Worm (Caenorhabditis elegans): Measurements from ENCODE around the gene ZK892.5.

The ZK892.5 gene

DNA sequence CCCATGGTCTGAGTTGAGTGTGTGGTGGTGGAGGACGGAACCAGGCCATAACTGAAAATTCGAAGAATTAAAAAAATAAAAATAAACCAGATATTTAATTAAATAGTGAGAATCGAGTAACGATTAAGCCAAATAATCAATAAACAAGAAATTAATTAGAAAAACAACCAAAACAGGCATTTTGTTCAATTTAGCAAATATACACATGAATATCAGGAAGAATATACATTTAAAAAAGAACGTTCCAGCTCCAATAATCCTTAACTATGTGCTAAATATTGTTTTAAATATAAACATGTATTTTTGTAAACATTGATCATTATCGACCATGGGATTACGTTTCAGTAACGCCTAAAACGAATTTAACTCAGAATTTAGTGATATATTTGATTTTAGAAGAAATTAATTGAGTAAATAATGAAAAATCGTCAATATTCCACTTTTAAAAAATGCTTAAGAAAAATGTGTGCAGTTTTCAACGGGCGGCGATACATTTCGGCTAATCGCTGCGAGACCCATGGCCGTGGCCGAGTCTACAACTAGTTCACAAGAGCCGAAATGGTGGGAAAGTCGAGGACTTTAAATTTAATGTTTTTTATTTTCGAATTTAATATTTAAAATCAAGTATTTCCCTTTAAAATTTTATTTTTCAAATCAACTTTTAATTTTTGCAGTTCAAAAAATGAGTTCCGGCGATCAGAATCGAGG, 39.9 kb upstream of the ZK892.5 start, which contains the start of the genes R53.4 and psf-1 (continued):
- TF ChIP-seq snpc-1.3 (tag; optimal IDR thresholded peaks at IDR 0.05; ENCODE audit: insufficient read depth) = peak; percentile 41
- no peak for TF ChIP-seq F57C9.4 (tag; optimal IDR thresholded peaks at IDR 0.05)
- TF ChIP-seq hrde-1 (tag; optimal IDR thresholded peaks at IDR 0.05; ENCODE audit: borderline replicate concordance) = no peak
- no peak for TF ChIP-seq ama-1 (optimal IDR thresholded peaks at IDR 0.05)
- TF ChIP-seq ama-1 (GFP tag; optimal IDR thresholded peaks at IDR 0.05) = no peak
- no peak for TF ChIP-seq B0261.1 (tag; optimal IDR thresholded peaks at IDR 0.05)
- TF ChIP-seq K11D2.4 (GFP tag; IDR thresholded peaks at IDR 0.05) = no peak
- no peak for TF ChIP-seq unc-62 (GFP tag; optimal IDR thresholded peaks at IDR 0.05)
- TF ChIP-seq lag-1 (GFP tag; IDR thresholded peaks at IDR 0.05) = no peak
- no peak for TF ChIP-seq dpff-1 (tag; optimal IDR thresholded peaks at IDR 0.05)
- TF ChIP-seq unc-130 (GFP tag; optimal IDR thresholded peaks at IDR 0.05) = peak; percentile 52
- no peak for TF ChIP-seq hsf-1 (GFP tag; IDR thresholded peaks at IDR 0.05)
- 0 out of 2 replicates have a peak, but pooled peaks have one; percentile 15 for TF ChIP-seq egl-44 (GFP tag; IDR thresholded peaks at IDR 0.05)
- TF ChIP-seq dox-1 (GFP tag; IDR thresholded peaks at IDR 0.05) = peak; percentile 77
- no peak for TF ChIP-seq ztf-26 (tag; optimal IDR thresholded peaks at IDR 0.05)
- TF ChIP-seq chd-7 (tag; optimal IDR thresholded peaks at IDR 0.05) = no peak
- TF ChIP-seq sea-2 (GFP tag; IDR thresholded peaks at IDR 0.05) = no peak
- TF ChIP-seq ztf-22 (GFP tag; optimal IDR thresholded peaks at IDR 0.05) = no peak
- no peak for TF ChIP-seq F55B11.4 (tag; optimal IDR thresholded peaks at IDR 0.05; ENCODE audit: borderline replicate concordance, insufficient read depth)
- TF ChIP-seq athp-1 (tag; optimal IDR thresholded peaks at IDR 0.05) = no peak
- TF ChIP-seq xnd-1 (tag; optimal IDR thresholded peaks at IDR 0.05) = no peak
- peak; percentile 46 for TF ChIP-seq efl-1 (GFP tag; optimal IDR thresholded peaks at IDR 0.05)
- TF ChIP-seq snpc-4 (GFP tag; optimal IDR thresholded peaks at IDR 0.05) = no peak
- peak in 2 of 4 experiments; percentile 10 to 31 for TF ChIP-seq snpc-4 (tag; optimal IDR thresholded peaks at IDR 0.05)
- no peak for TF ChIP-seq hlh-26 (GFP tag; conservative IDR thresholded peaks at IDR 0.05)
- TF ChIP-seq nhr-27 (tag; optimal IDR thresholded peaks at IDR 0.05) = no peak
- no peak for TF ChIP-seq tbx-9 (tag; optimal IDR thresholded peaks at IDR 0.05; ENCODE audit: borderline replicate concordance)
- no peak for TF ChIP-seq sdz-38 (tag; optimal IDR thresholded peaks at IDR 0.05)
- TF ChIP-seq B0035.1 (tag; optimal IDR thresholded peaks at IDR 0.05) = no peak
- no peak for TF ChIP-seq mxl-1 (tag; optimal IDR thresholded peaks at IDR 0.05)
- TF ChIP-seq rcor-1 (GFP tag; IDR thresholded peaks at IDR 0.05) = no peak
- TF ChIP-seq Y79H2A.3 (GFP tag; conservative IDR thresholded peaks at IDR 0.05) = no peak
- peak; percentile 20 for TF ChIP-seq nhr-80 (tag; optimal IDR thresholded peaks at IDR 0.05)
- TF ChIP-seq bed-2 (GFP tag; IDR thresholded peaks at IDR 0.05) = no peak
- TF ChIP-seq ceh-58 (GFP tag; IDR thresholded peaks at IDR 0.05) = no peak
- no peak for TF ChIP-seq Y53G8AR.9 (GFP tag; conservative IDR thresholded peaks at IDR 0.05)
- no peak for TF ChIP-seq gei-17 (GFP tag; optimal IDR thresholded peaks at IDR 0.05)
- peak; percentile 57 for TF ChIP-seq dpl-1 (GFP tag; optimal IDR thresholded peaks at IDR 0.05)
- no peak for TF ChIP-seq ztf-18 (tag; optimal IDR thresholded peaks at IDR 0.05)
- TF ChIP-seq ceh-91 (GFP tag; IDR thresholded peaks at IDR 0.05) = peak; percentile 58
- 0 out of 2 replicates have a peak, but pooled peaks have one; percentile 15 for TF ChIP-seq lin-26 (GFP tag; IDR thresholded peaks at IDR 0.05)
- no peak for TF ChIP-seq fkh-3 (tag; optimal IDR thresholded peaks at IDR 0.05)
- TF ChIP-seq F57A8.1 (GFP tag; optimal IDR thresholded peaks at IDR 0.05) = no peak
- peak; percentile 69 for TF ChIP-seq lin-54 (GFP tag; optimal IDR thresholded peaks at IDR 0.05)
- no peak for TF ChIP-seq ceh-40 (GFP tag; IDR thresholded peaks at IDR 0.05)
- TF ChIP-seq Y95B8A.8 (GFP tag; IDR thresholded peaks at IDR 0.05) = no peak
- TF ChIP-seq madf-3 (GFP tag; IDR thresholded peaks at IDR 0.05) = no peak
- TF ChIP-seq ZK185.1 (tag; optimal IDR thresholded peaks at IDR 0.05; ENCODE audit: poor library complexity, severe bottlenecking) = peak; percentile 78
- TF ChIP-seq nfya-2 (GFP tag; IDR thresholded peaks at IDR 0.05) = no peak

Measured in whole organism, young adult.